Worm (Caenorhabditis elegans): Measurements from ENCODE around the gene col-154.

Gene col-154

DNA sequence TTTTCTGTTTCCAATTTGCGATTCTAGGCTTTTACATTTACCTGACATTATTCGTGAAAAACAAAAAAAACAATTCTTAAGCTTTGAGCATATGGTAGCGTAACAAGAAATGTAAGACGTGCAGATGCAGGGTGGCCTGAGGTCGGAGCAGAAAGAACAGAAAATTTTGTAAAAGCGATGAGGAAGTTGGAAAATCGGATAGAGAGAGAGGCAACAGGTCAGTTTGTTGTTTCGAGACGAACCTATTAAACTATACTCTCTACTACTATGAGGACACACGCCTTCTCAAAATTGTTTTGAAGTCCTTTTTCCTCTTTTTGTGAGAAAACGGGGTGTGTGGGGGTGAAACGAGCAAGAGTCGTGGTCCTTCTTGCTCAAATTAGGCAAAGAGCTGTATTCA, 36.4 kb downstream of the col-154 start, which contains the start of gene des-2:
TSS of gene des-2 (minus strand) at position 101 of the 400 bp plus-strand sequence.
- TF ChIP-seq unc-62 (GFP tag; optimal IDR thresholded peaks at IDR 0.05), result no peak

- no peak for TF ChIP-seq unc-62 (GFP tag; optimal IDR thresholded peaks at IDR 0.05)
These were observed 39.4 kb downstream of the col-154 start, which contains the start of gene T26H10.2 for ce11 chrV:11424565-11424964. Gene T26H10.2, minus strand, starts transcription at chrV:11424665.

DNA sequence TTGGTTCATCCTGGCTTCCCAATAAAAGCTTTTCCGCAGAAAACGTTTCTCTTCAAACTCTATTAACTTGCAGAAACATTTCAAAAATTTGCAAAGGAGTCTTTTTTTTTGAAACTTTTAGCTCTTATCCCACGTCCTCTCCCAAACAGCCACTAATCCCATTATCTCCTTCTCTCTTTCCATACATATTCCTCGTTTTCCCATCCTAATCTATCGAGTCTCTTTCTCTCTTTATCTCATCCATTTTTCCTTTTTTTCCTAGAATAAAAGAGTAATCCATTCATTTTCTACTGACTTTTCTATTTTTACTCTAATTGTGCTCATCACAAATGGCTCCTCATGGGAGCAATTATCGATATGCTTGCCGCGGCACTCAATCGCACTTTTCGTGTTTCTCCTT, 43.6 kb downstream of the col-154 start:
- TF ChIP-seq unc-62 (GFP tag; optimal IDR thresholded peaks at IDR 0.05), result no peak

DNA sequence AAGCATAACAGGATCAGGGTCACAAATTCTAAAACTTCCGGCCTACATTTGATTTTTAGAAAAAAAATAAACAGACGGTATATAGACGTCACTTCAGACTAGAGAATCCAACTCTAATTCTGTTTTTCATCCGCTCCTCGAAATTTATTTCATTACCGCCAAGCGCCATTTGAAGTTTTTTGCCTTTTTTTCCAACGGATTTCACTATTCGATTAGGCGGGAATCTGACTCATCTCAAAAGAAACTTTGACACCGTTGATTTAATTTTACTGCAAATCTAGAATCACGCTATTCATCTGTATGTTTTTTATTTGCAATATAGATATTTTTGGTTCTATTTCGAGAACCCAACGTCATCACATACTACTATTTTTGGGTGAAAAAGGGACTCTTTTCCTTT, 45.7 kb downstream of the col-154 start:
- TF ChIP-seq unc-62 (GFP tag; optimal IDR thresholded peaks at IDR 0.05), result no peak

ce11 chrV:11435242-11435641, 50.1 kb downstream of the col-154 start:
- no peak for TF ChIP-seq unc-62 (GFP tag; optimal IDR thresholded peaks at IDR 0.05)

Measured in whole organism, dauer.